Worm (Caenorhabditis elegans) whole organism, L2 larva: ENCODE results near the gene Y38F1A.4.

Source experiments
- C34F6.9 ChIP-seq: fragments of 150-350 bp; optimal IDR thresholded peaks from 2 replicates; lab custom pipeline; 2014; ENCODE audit warnings: missing biosample characterization, missing genetic modification characterization
- F13H6.1 ChIP-seq: sonication (generic microtip); optimal IDR thresholded peaks from 2 replicates; lab custom pipeline; 2016; ENCODE audit warnings: missing genetic modification characterization, missing compliant biosample characterization
- R02D3.7 ChIP-seq: fragments of 150-350 bp; optimal IDR thresholded peaks from 2 replicates; lab custom pipeline; 2014; ENCODE audit warnings: missing biosample characterization, missing genetic modification characterization
- Y55F3AM.14 ChIP-seq: fragments of 200-800 bp; sonication (Bioruptor generic); optimal IDR thresholded peaks from 2 replicates; lab custom pipeline; 2018; ENCODE audit warnings: mild to moderate bottlenecking, missing genetic modification characterization, missing compliant biosample characterization
- ZK546.5 ChIP-seq: sonication (generic microtip); optimal IDR thresholded peaks from 2 replicates; lab custom pipeline; 2017; ENCODE audit warnings: missing biosample characterization, missing genetic modification characterization
- alr-1 ChIP-seq: fragments of 150-350 bp; optimal IDR thresholded peaks from 2 replicates; lab custom pipeline; 2014; ENCODE audit warnings: missing biosample characterization, missing genetic modification characterization
- aly-2 ChIP-seq: fragments of 150-350 bp; optimal IDR thresholded peaks from 2 replicates; lab custom pipeline; 2014; ENCODE audit warnings: missing biosample characterization, missing genetic modification characterization
- ama-1 ChIP-seq: fragments of 150-350 bp; optimal IDR thresholded peaks from 2 replicates; lab custom pipeline; 2018; ENCODE audit warnings: inconsistent platforms
- blmp-1 ChIP-seq: sonication (generic microtip); optimal IDR thresholded peaks from 2 replicates; lab custom pipeline; 2017; ENCODE audit warnings: missing genetic modification characterization, mild to moderate bottlenecking, missing compliant biosample characterization, antibody characterized with exemption, moderate library complexity; ENCODE audit not compliant: insufficient read depth
- ceh-16 ChIP-seq: fragments of 150-350 bp; optimal IDR thresholded peaks from 2 replicates; lab custom pipeline; 2014; ENCODE audit warnings: missing biosample characterization, missing genetic modification characterization
- ceh-82 ChIP-seq: fragments of 150-350 bp; optimal IDR thresholded peaks from 2 replicates; lab custom pipeline; 2014; ENCODE audit warnings: missing biosample characterization, missing genetic modification characterization
- crh-2 ChIP-seq: sonication (generic microtip); optimal IDR thresholded peaks from 2 replicates; lab custom pipeline; 2017; ENCODE audit warnings: missing biosample characterization, missing genetic modification characterization
- dmd-4 ChIP-seq: sonication (generic microtip); optimal IDR thresholded peaks from 2 replicates; lab custom pipeline; 2017; ENCODE audit warnings: missing biosample characterization, missing genetic modification characterization
- egl-27 ChIP-seq: sonication (generic microtip); optimal IDR thresholded peaks from 3 replicates; lab custom pipeline; 2017; ENCODE audit warnings: missing biosample characterization, missing genetic modification reagents, missing genetic modification characterization
- elt-1 ChIP-seq: fragments of 150-350 bp; optimal IDR thresholded peaks from 2 replicates; lab custom pipeline; 2014; ENCODE audit warnings: missing biosample characterization, missing genetic modification characterization
- elt-3 ChIP-seq: sonication (generic microtip); optimal IDR thresholded peaks from 2 replicates; lab custom pipeline; 2017; ENCODE audit warnings: missing biosample characterization, missing genetic modification characterization
- fos-1 ChIP-seq: fragments of 150-350 bp; optimal IDR thresholded peaks from 2 replicates; lab custom pipeline; 2014; ENCODE audit warnings: missing biosample characterization, missing genetic modification characterization
- gmeb-1 ChIP-seq: fragments of 150-350 bp; optimal IDR thresholded peaks from 2 replicates; lab custom pipeline; 2014; ENCODE audit warnings: missing biosample characterization, missing genetic modification characterization
- lin-11 ChIP-seq: fragments of 150-350 bp; sonication (generic microtip); optimal IDR thresholded peaks from 2 replicates; lab custom pipeline; 2014; ENCODE audit warnings: missing biosample characterization, missing genetic modification characterization, inconsistent platforms, mixed read lengths
- lin-39 ChIP-seq: fragments of 150-350 bp; optimal IDR thresholded peaks from 2 replicates; lab custom pipeline; 2014; ENCODE audit warnings: missing biosample characterization, missing genetic modification reagents, missing genetic modification characterization
- lsy-2 ChIP-seq, 2 experiments: fragments of 150-350 bp in 1 of 2; sonication (generic microtip) in 1 of 2; optimal IDR thresholded peaks; 2 replicates each; lab custom pipeline; 2014 to 2017; ENCODE audit warnings: missing biosample characterization in 2 of 2, missing genetic modification characterization in 2 of 2
- mab-5 ChIP-seq: fragments of 150-350 bp; optimal IDR thresholded peaks from 2 replicates; lab custom pipeline; 2014; ENCODE audit warnings: missing biosample characterization, missing genetic modification characterization
- mbf-1 ChIP-seq: sonication (generic microtip); optimal IDR thresholded peaks from 2 replicates; lab custom pipeline; 2017; ENCODE audit warnings: missing biosample characterization, missing genetic modification characterization
- mdl-1 ChIP-seq, 2 experiments: fragments of 150-350 bp in 1 of 2; sonication (generic microtip) in 1 of 2; optimal IDR thresholded peaks; 2 replicates each; lab custom pipeline; 2017; ENCODE audit warnings: missing biosample characterization in 2 of 2, missing genetic modification characterization in 2 of 2
- nhr-10 ChIP-seq: sonication (generic microtip); optimal IDR thresholded peaks from 2 replicates; lab custom pipeline; 2017; ENCODE audit warnings: missing biosample characterization, missing genetic modification characterization
- nhr-11 ChIP-seq: fragments of 150-350 bp; optimal IDR thresholded peaks from 2 replicates; lab custom pipeline; 2014; ENCODE audit warnings: missing biosample characterization, missing genetic modification characterization
- nhr-12 ChIP-seq: fragments of 150-350 bp; optimal IDR thresholded peaks from 2 replicates; lab custom pipeline; 2014; ENCODE audit warnings: missing biosample characterization, missing genetic modification characterization
- nhr-129 ChIP-seq: fragments of 150-350 bp; optimal IDR thresholded peaks from 2 replicates; lab custom pipeline; 2014; ENCODE audit warnings: missing biosample characterization, missing genetic modification characterization
- nhr-21 ChIP-seq: fragments of 150-350 bp; optimal IDR thresholded peaks from 2 replicates; lab custom pipeline; 2014; ENCODE audit warnings: missing biosample characterization, missing genetic modification characterization
- nhr-23 ChIP-seq: fragments of 150-350 bp; optimal IDR thresholded peaks from 2 replicates; lab custom pipeline; 2014; ENCODE audit warnings: missing biosample characterization, missing genetic modification reagents, missing genetic modification characterization
- nhr-237 ChIP-seq: fragments of 150-350 bp; optimal IDR thresholded peaks from 2 replicates; lab custom pipeline; 2014; ENCODE audit warnings: missing biosample characterization, missing genetic modification characterization
- nhr-25 ChIP-seq: fragments of 150-350 bp; sonication (generic microtip); optimal IDR thresholded peaks from 3 replicates; lab custom pipeline; 2014; ENCODE audit warnings: missing biosample characterization, missing genetic modification characterization
- nhr-6 ChIP-seq: fragments of 150-350 bp; optimal IDR thresholded peaks from 2 replicates; lab custom pipeline; 2014; ENCODE audit warnings: missing biosample characterization, missing genetic modification characterization
- nhr-77 ChIP-seq: fragments of 150-350 bp; optimal IDR thresholded peaks from 2 replicates; lab custom pipeline; 2014; ENCODE audit warnings: missing biosample characterization, missing genetic modification characterization
- peb-1 ChIP-seq: fragments of 150-350 bp; optimal IDR thresholded peaks from 2 replicates; lab custom pipeline; 2014; ENCODE audit warnings: missing biosample characterization, missing genetic modification characterization
- sem-4 ChIP-seq: fragments of 150-350 bp; optimal IDR thresholded peaks from 2 replicates; lab custom pipeline; 2014; ENCODE audit warnings: missing biosample characterization, missing genetic modification reagents, missing genetic modification characterization
- sma-3 ChIP-seq: sonication (generic microtip); optimal IDR thresholded peaks from 2 replicates; lab custom pipeline; 2016; ENCODE audit warnings: missing genetic modification reagents, missing genetic modification characterization, missing compliant biosample characterization
- sma-9 ChIP-seq, 2 experiments: fragments of 150-350 bp in 1 of 2; sonication (generic microtip) in 1 of 2; optimal IDR thresholded peaks; 2 replicates each; lab custom pipeline; 2014 to 2016; ENCODE audit warnings: missing genetic modification characterization in 2 of 2, mild to moderate bottlenecking in 1 of 2, missing biosample characterization in 1 of 2, missing compliant biosample characterization in 1 of 2, missing genetic modification reagents in 1 of 2, moderate library complexity in 1 of 2
- snpc-4 ChIP-seq: fragments of 150-350 bp; optimal IDR thresholded peaks from 2 replicates; lab custom pipeline; 2014; ENCODE audit warnings: missing biosample characterization, missing genetic modification characterization
- unc-39 ChIP-seq: fragments of 150-350 bp; optimal IDR thresholded peaks from 2 replicates; lab custom pipeline; 2014; ENCODE audit warnings: missing biosample characterization, missing genetic modification characterization
- unc-55 ChIP-seq: fragments of 150-350 bp; sonication (generic microtip); optimal IDR thresholded peaks from 3 replicates; lab custom pipeline; 2014; ENCODE audit warnings: missing biosample characterization, missing genetic modification reagents, missing genetic modification characterization
- unc-62 ChIP-seq: fragments of 150-350 bp; optimal IDR thresholded peaks from 2 replicates; lab custom pipeline; 2014; ENCODE audit warnings: missing biosample characterization, missing genetic modification reagents, missing genetic modification characterization
- zag-1 ChIP-seq: fragments of 150-350 bp; optimal IDR thresholded peaks from 2 replicates; lab custom pipeline; 2014; ENCODE audit warnings: missing biosample characterization, missing genetic modification characterization
- ztf-11 ChIP-seq: sonication (generic microtip); optimal IDR thresholded peaks from 2 replicates; lab custom pipeline; 2017; ENCODE audit warnings: missing biosample characterization, missing genetic modification characterization

Gene Y38F1A.4

ce11 chrII:13004160-13004871 is 34.8 kb upstream of the Y38F1A.4 start:
- TF ChIP-seq lsy-2 (tag; optimal IDR thresholded peaks at IDR 0.05; lab: Kevin White, UChicago), result no peak
- no peak for TF ChIP-seq nhr-6 (tag; lab: Kevin White, UChicago)
- no peak for TF ChIP-seq unc-39 (tag; lab: Kevin White, UChicago)
- no peak for TF ChIP-seq C34F6.9 (tag; lab: Kevin White, UChicago)
- no peak for TF ChIP-seq alr-1
- peak; percentile 56 for TF ChIP-seq nhr-25 (tag; lab: Kevin White, UChicago)
- no peak for TF ChIP-seq lin-39 (tag; lab: Kevin White, UChicago)
- no peak for TF ChIP-seq lin-11
- TF ChIP-seq ama-1 (lab: Kevin White, UChicago), result no peak
- peak; percentile 38 for TF ChIP-seq sma-9 (GFP tag; optimal IDR thresholded peaks at IDR 0.05; lab: Kevin White, UChicago)
- TF ChIP-seq sma-9 (tag; optimal IDR thresholded peaks at IDR 0.05; lab: Kevin White, UChicago), result no peak
- no peak for TF ChIP-seq peb-1 (tag; lab: Kevin White, UChicago)
- no peak for TF ChIP-seq elt-1
- TF ChIP-seq nhr-21 (tag; lab: Kevin White, UChicago), result peak; percentile 37
- peak; percentile 26 for TF ChIP-seq nhr-129 (tag; lab: Kevin White, UChicago)
- TF ChIP-seq nhr-10, result no peak
- no peak for TF ChIP-seq Y55F3AM.14 (GFP tag; lab: Kevin White, UChicago)
- no peak for TF ChIP-seq nhr-23 (tag; lab: Kevin White, UChicago)
- TF ChIP-seq ZK546.5, result no peak
- TF ChIP-seq elt-3, result no peak
- TF ChIP-seq zag-1, result no peak
- peak; percentile 19 for TF ChIP-seq gmeb-1 (tag; lab: Kevin White, UChicago)
- no peak for TF ChIP-seq nhr-12 (tag; lab: Kevin White, UChicago)
- TF ChIP-seq R02D3.7 (tag; lab: Kevin White, UChicago), result no peak
- no peak for TF ChIP-seq nhr-11
- peak; percentile 19 for TF ChIP-seq blmp-1
- TF ChIP-seq ceh-16 (tag; lab: Kevin White, UChicago), result peak; percentile 46
- TF ChIP-seq crh-2 (tag; lab: Kevin White, UChicago), result peak; percentile 38
- TF ChIP-seq mab-5 (tag; lab: Kevin White, UChicago), result peak; percentile 58
- TF ChIP-seq mbf-1 (tag; lab: Kevin White, UChicago), result no peak
- TF ChIP-seq dmd-4 (tag; lab: Kevin White, UChicago), result no peak
- no peak for TF ChIP-seq snpc-4 (tag; lab: Kevin White, UChicago)
- TF ChIP-seq unc-55, result no peak
- no peak for TF ChIP-seq aly-2
- peak; percentile 23 for TF ChIP-seq sem-4 (tag; lab: Kevin White, UChicago)
- TF ChIP-seq ceh-82 (tag; lab: Kevin White, UChicago), result no peak
- TF ChIP-seq fos-1 (tag; lab: Kevin White, UChicago), result peak; percentile 33
- no peak for TF ChIP-seq F13H6.1 (tag; lab: Kevin White, UChicago)
- no peak for TF ChIP-seq unc-62 (GFP tag; lab: Kevin White, UChicago)
- TF ChIP-seq nhr-237, result no peak
- no peak for TF ChIP-seq nhr-77
- TF ChIP-seq mdl-1 (tag; optimal IDR thresholded peaks at IDR 0.05; lab: Kevin White, UChicago), result no peak
- no peak for TF ChIP-seq ztf-11 (tag; lab: Kevin White, UChicago)
- no peak for TF ChIP-seq egl-27 (tag; lab: Kevin White, UChicago)

- TF ChIP-seq sma-3 (GFP tag; lab: Kevin White, UChicago) (peak; percentile 17), lsy-2 (tag; optimal IDR thresholded peaks at IDR 0.05; lab: Kevin White, UChicago) (no peak), nhr-25 (tag; lab: Kevin White, UChicago) (peak; percentile 2)
- TF ChIP-seq, all 48 proteins: peak for 2
Observed at ce11 chrII:13003244-13003643, 33.7 kb upstream of the Y38F1A.4 start.
